Worm (Caenorhabditis elegans): ENCODE data around the gene str-158.

DNA sequence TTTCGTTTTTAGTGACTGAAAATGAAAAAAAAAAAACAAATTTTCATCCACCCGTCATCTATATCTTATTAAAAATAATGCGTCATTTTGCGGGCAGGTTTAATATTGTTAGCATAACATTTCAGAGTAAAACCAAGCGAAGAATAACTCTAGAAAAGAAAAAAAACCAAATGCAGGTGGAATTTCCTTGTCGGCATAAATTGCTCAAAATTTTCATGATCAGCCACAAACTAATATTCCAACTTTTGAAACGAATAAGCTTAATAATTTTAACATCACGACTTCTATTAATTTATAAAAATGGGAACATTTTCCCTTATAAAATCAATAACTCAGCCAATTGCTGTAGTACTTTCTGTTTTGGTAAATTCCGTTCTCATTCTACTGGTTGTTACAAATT is 2.2 kb upstream of the str-158 start, which contains the start of gene str-155:
- TF ChIP-seq flt-1 (GFP tag; IDR thresholded peaks at IDR 0.05) (no peak), cog-1 (tag; optimal IDR thresholded peaks at IDR 0.05) (no peak), ztf-29 (GFP tag; IDR thresholded peaks at IDR 0.05) (no peak), ref-1 (GFP tag; conservative IDR thresholded peaks at IDR 0.05) (no peak), T22C8.4 (GFP tag; IDR thresholded peaks at IDR 0.05) (no peak), tab-1 (GFP tag; IDR thresholded peaks at IDR 0.05) (no peak), klf-2 (GFP tag; conservative IDR thresholded peaks at IDR 0.05) (no peak), ztf-23 (GFP tag; IDR thresholded peaks at IDR 0.05) (no peak), med-1 (GFP tag; optimal IDR thresholded peaks at IDR 0.05; ENCODE audit: insufficient read depth) (no peak)
